Worm (Caenorhabditis elegans) whole organism, L1 larva: ENCODE data around the gene F56D2.2.

Experiments used
- aly-2 ChIP-seq: fragments of 150-350 bp; optimal IDR thresholded peaks from 2 replicates; lab custom pipeline; 2014; ENCODE audit warnings: missing biosample characterization, missing genetic modification characterization
- dpl-1 ChIP-seq, 3 experiments: fragments of 150-350 bp in 2 of 3; sonication (generic microtip) in 1 of 3; optimal IDR thresholded peaks; 2 replicates each; lab custom pipeline; 2014 to 2017; ENCODE audit warnings: missing biosample characterization in 3 of 3, missing genetic modification characterization in 3 of 3, missing genetic modification reagents in 3 of 3
- egl-13 ChIP-seq: sonication (generic microtip); optimal IDR thresholded peaks from 2 replicates; lab custom pipeline; 2016; ENCODE audit warnings: missing genotype, missing genetic modification reagents, missing genetic modification characterization, missing compliant biosample characterization
- egl-27 ChIP-seq, 2 experiments: fragments of 150-350 bp in 1 of 2; sonication (generic microtip); optimal IDR thresholded peaks; 3 replicates each; lab custom pipeline; 2017 to 2018; ENCODE audit warnings: missing biosample characterization in 2 of 2, missing genetic modification characterization in 2 of 2, missing genetic modification reagents in 2 of 2
- elt-2 ChIP-seq: sonication (generic microtip); optimal IDR thresholded peaks from 2 replicates; lab custom pipeline; 2016; ENCODE audit warnings: missing genetic modification characterization, mild to moderate bottlenecking, inconsistent platforms, missing compliant biosample characterization, missing genetic modification reagents
- isw-1 ChIP-seq: fragments of 200-800 bp; sonication (Bioruptor generic); IDR thresholded peaks from 2 replicates; pipeline ENCODE4 v1.3.6; 2022; ENCODE audit warnings: missing genetic modification characterization, missing compliant biosample characterization
- lin-15B ChIP-seq: fragments of 150-350 bp; sonication (generic microtip); optimal IDR thresholded peaks from 3 replicates; lab custom pipeline; 2014; ENCODE audit warnings: missing biosample characterization, missing genetic modification characterization
- lsy-2 ChIP-seq, 2 experiments: fragments of 150-350 bp; optimal IDR thresholded peaks; 2 replicates each; lab custom pipeline; 2014; ENCODE audit warnings: missing biosample characterization in 2 of 2, missing genetic modification characterization in 2 of 2
- mdl-1 ChIP-seq, 2 experiments: fragments of 150-350 bp; optimal IDR thresholded peaks; 2 replicates each; lab custom pipeline; 2014 to 2017; ENCODE audit warnings: missing biosample characterization in 2 of 2, missing genetic modification characterization in 2 of 2, inconsistent platforms in 1 of 2
- nhr-11 ChIP-seq: fragments of 150-350 bp; optimal IDR thresholded peaks from 2 replicates; lab custom pipeline; 2014; ENCODE audit warnings: missing biosample characterization, missing genetic modification characterization
- tlp-1 ChIP-seq: fragments of 150-350 bp; optimal IDR thresholded peaks from 2 replicates; lab custom pipeline; 2014; ENCODE audit warnings: missing biosample characterization, missing genetic modification characterization

DNA sequence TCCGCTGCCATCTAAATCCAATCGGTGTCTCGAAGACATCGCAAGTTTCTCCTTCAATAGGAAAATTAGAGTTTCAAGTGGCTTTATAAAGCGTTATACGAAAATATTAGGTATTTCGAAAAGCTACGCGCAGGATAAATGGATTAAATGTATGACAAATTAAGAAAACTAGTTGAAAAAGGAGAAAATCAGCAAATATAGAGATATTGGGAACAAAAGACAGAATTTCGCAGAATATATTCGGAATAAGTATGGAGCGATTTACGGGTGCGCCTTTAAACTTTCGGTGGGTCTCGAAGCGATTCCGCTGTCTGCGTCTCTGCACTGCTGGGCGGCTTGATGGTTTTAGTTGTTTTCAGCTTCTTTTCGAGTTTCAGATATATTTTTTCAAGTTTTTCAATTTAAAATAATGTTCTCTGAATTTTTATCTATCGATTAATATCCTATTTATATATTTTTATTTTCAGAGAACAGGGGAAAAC, 4.6 kb downstream of the F56D2.2 start, which contains the start of the genes ddx-15 and ucr-1:
- TF ChIP-seq dpl-1 (GFP tag; optimal IDR thresholded peaks at IDR 0.05; lab: Kevin White, UChicago), result peak; percentile 69 to 78 (median 72)
- no peak for TF ChIP-seq nhr-11
- peak; percentile 2 for TF ChIP-seq elt-2 (tag; lab: Kevin White, UChicago)
- TF ChIP-seq aly-2 (tag; lab: Kevin White, UChicago), result no peak
- TF ChIP-seq lin-15B (tag; lab: Kevin White, UChicago), result peak; percentile 61
- TF ChIP-seq egl-13 (tag; lab: Kevin White, UChicago), result peak; percentile 8
- TF ChIP-seq isw-1 (GFP tag; lab: Robert Waterston, UW), result peak; percentile 76
- TF ChIP-seq tlp-1 (tag; lab: Kevin White, UChicago), result no peak
- peak in 1 of 2 experiments; percentile 46 for TF ChIP-seq mdl-1 (tag; optimal IDR thresholded peaks at IDR 0.05; lab: Kevin White, UChicago)
- TF ChIP-seq egl-27 (tag; optimal IDR thresholded peaks at IDR 0.05; lab: Kevin White, UChicago), result no peak
- TF ChIP-seq lsy-2 (tag; optimal IDR thresholded peaks at IDR 0.05; lab: Kevin White, UChicago), result peak; percentile 85
